Worm (Caenorhabditis elegans) whole organism, late embryonic: ENCODE measurements around the gene egl-5.

ENCODE experiments used
- C38D4.7 ChIP-seq: fragments of 200-800 bp; sonication (Bioruptor generic); optimal IDR thresholded peaks from 2 replicates; lab custom pipeline; 2018; ENCODE audit warnings: mild to moderate bottlenecking, missing genetic modification characterization, moderate library complexity, missing compliant biosample characterization
- K09A11.1 ChIP-seq: sonication (generic microtip); optimal IDR thresholded peaks from 2 replicates; lab custom pipeline; 2017; ENCODE audit warnings: antibody characterized with exemption, mild to moderate bottlenecking, missing genetic modification characterization, missing compliant biosample characterization; ENCODE audit not compliant: insufficient read depth
- T23F11.4 ChIP-seq: fragments of 200-800 bp; sonication (Bioruptor generic); optimal IDR thresholded peaks from 2 replicates; lab custom pipeline; 2018; ENCODE audit warnings: mild to moderate bottlenecking, missing genetic modification characterization, missing compliant biosample characterization
- ceh-14 ChIP-seq: sonication (generic microtip); optimal IDR thresholded peaks from 2 replicates; lab custom pipeline; 2016; ENCODE audit warnings: missing genotype, missing genetic modification characterization, missing compliant biosample characterization
- ceh-19 ChIP-seq: fragments of 200-800 bp; sonication (Bioruptor generic); optimal IDR thresholded peaks from 2 replicates; lab custom pipeline; 2018; ENCODE audit warnings: mild to moderate bottlenecking, missing genetic modification characterization, missing compliant biosample characterization
- ceh-22 ChIP-seq: sonication (generic microtip); optimal IDR thresholded peaks from 2 replicates; lab custom pipeline; 2017; ENCODE audit warnings: missing biosample characterization, missing genetic modification characterization
- ceh-45 ChIP-seq: fragments of 200-800 bp; sonication (Bioruptor generic); IDR thresholded peaks from 2 replicates; pipeline ENCODE4 v1.3.6; 2022; ENCODE audit warnings: missing genetic modification reagents, missing genetic modification characterization, missing compliant biosample characterization
- ceh-6 ChIP-seq: fragments of 200-800 bp; sonication (Bioruptor generic); optimal IDR thresholded peaks from 2 replicates; lab custom pipeline; 2018; ENCODE audit warnings: mild to moderate bottlenecking, missing genetic modification characterization, missing compliant biosample characterization
- ceh-9 ChIP-seq: sonication (generic microtip); optimal IDR thresholded peaks from 2 replicates; lab custom pipeline; 2016; ENCODE audit warnings: mild to moderate bottlenecking, missing genetic modification characterization, inconsistent platforms, missing compliant biosample characterization
- dmd-4 ChIP-seq: sonication (generic microtip); optimal IDR thresholded peaks from 2 replicates; lab custom pipeline; 2016; ENCODE audit warnings: borderline replicate concordance, missing genetic modification characterization, missing compliant biosample characterization
- fax-1 ChIP-seq: sonication (generic microtip); optimal IDR thresholded peaks from 2 replicates; lab custom pipeline; 2016; ENCODE audit warnings: missing genotype, missing genetic modification characterization, missing compliant biosample characterization
- fkh-6 ChIP-seq: sonication (generic microtip); optimal IDR thresholded peaks from 2 replicates; lab custom pipeline; 2016; ENCODE audit warnings: missing genetic modification characterization, missing compliant biosample characterization
- hlh-13 ChIP-seq: fragments of 200-800 bp; sonication (Bioruptor generic); optimal IDR thresholded peaks from 2 replicates; lab custom pipeline; 2018; ENCODE audit warnings: mild to moderate bottlenecking, missing genetic modification characterization, missing compliant biosample characterization
- hlh-6 ChIP-seq: sonication (generic microtip); optimal IDR thresholded peaks from 2 replicates; lab custom pipeline; 2016; ENCODE audit warnings: missing genotype, missing genetic modification characterization, missing compliant biosample characterization
- hlh-8 ChIP-seq: sonication (generic microtip); optimal IDR thresholded peaks from 2 replicates; lab custom pipeline; 2016; ENCODE audit warnings: missing genotype, missing genetic modification characterization, missing compliant biosample characterization
- mec-3 ChIP-seq: sonication (generic microtip); optimal IDR thresholded peaks from 2 replicates; lab custom pipeline; 2016; ENCODE audit warnings: borderline replicate concordance, missing genetic modification characterization, missing compliant biosample characterization
- nfya-1 ChIP-seq: sonication (generic microtip); optimal IDR thresholded peaks from 2 replicates; lab custom pipeline; 2017; ENCODE audit warnings: missing genetic modification characterization, mild to moderate bottlenecking, missing compliant biosample characterization, antibody characterized with exemption, moderate library complexity
- odd-2 ChIP-seq: sonication (generic microtip); optimal IDR thresholded peaks from 2 replicates; lab custom pipeline; 2017; ENCODE audit warnings: antibody characterized with exemption, mild to moderate bottlenecking, missing genetic modification characterization, missing compliant biosample characterization
- pag-3 ChIP-seq: sonication (generic microtip); optimal IDR thresholded peaks from 2 replicates; lab custom pipeline; 2016; ENCODE audit warnings: missing compliant biosample characterization, missing genetic modification characterization, borderline replicate concordance
- pax-1 ChIP-seq: fragments of 150-350 bp; optimal IDR thresholded peaks from 2 replicates; lab custom pipeline; 2014; ENCODE audit warnings: missing biosample characterization, missing genetic modification characterization
- pha-4 ChIP-seq: fragments of 150-350 bp; optimal IDR thresholded peaks from 2 replicates; lab custom pipeline; 2018; ENCODE audit warnings: missing biosample characterization, missing genetic modification reagents, missing genetic modification characterization
- pros-1 ChIP-seq: fragments of 150-350 bp; optimal IDR thresholded peaks from 2 replicates; lab custom pipeline; 2014; ENCODE audit warnings: missing biosample characterization, missing genetic modification reagents, missing genetic modification characterization
- ref-2 ChIP-seq: sonication (generic microtip); optimal IDR thresholded peaks from 2 replicates; lab custom pipeline; 2016; ENCODE audit warnings: missing genetic modification characterization, missing compliant biosample characterization
- sdc-2 ChIP-seq: sonication (generic microtip); optimal IDR thresholded peaks from 2 replicates; lab custom pipeline; 2016; ENCODE audit warnings: missing genotype, missing genetic modification characterization, missing compliant biosample characterization
- tbx-7 ChIP-seq: sonication (generic microtip); optimal IDR thresholded peaks from 2 replicates; lab custom pipeline; 2016; ENCODE audit warnings: missing genotype, missing genetic modification characterization, missing compliant biosample characterization
- unc-86 ChIP-seq: sonication (generic microtip); optimal IDR thresholded peaks from 2 replicates; lab custom pipeline; 2016; ENCODE audit warnings: missing genetic modification characterization, missing compliant biosample characterization
- zip-5 ChIP-seq: sonication (generic microtip); optimal IDR thresholded peaks from 2 replicates; lab custom pipeline; 2016; ENCODE audit warnings: missing genetic modification characterization, missing compliant biosample characterization
- ztf-16 ChIP-seq: sonication (generic microtip); optimal IDR thresholded peaks from 2 replicates; lab custom pipeline; 2017; ENCODE audit warnings: missing genetic modification characterization, missing compliant biosample characterization

egl-5 gene

DNA sequence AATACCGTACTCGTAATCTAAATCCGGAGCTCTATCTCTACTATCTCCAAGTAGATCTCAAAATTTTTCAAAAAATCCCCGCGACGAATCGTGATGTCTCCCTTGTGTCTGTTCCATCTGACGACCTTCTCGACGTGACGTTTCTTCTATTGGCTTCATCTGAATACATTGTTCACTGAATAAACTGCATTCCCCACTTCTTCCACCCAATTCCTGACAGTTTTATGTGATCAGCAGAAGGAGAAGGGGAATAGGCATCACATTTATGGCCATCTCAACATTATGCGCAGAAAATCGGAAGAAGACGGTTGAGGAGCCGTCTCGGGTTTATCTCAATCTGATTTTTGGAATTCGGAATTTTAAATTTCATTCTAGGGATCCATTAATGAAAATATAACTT lies 4.8 kb downstream of the egl-5 start:
- TF ChIP-seq ztf-16 (tag; lab: Kevin White, UChicago), result no peak
- TF ChIP-seq fkh-6, result no peak
- TF ChIP-seq hlh-13 (GFP tag; lab: Kevin White, UChicago), result no peak
- no peak for TF ChIP-seq hlh-8
- TF ChIP-seq fax-1, result no peak
- no peak for TF ChIP-seq ceh-9 (tag; lab: Kevin White, UChicago)
- no peak for TF ChIP-seq sdc-2 (tag; lab: Kevin White, UChicago)
- no peak for TF ChIP-seq C38D4.7 (GFP tag; lab: Kevin White, UChicago)
- TF ChIP-seq hlh-6 (tag; lab: Kevin White, UChicago), result no peak

DNA sequence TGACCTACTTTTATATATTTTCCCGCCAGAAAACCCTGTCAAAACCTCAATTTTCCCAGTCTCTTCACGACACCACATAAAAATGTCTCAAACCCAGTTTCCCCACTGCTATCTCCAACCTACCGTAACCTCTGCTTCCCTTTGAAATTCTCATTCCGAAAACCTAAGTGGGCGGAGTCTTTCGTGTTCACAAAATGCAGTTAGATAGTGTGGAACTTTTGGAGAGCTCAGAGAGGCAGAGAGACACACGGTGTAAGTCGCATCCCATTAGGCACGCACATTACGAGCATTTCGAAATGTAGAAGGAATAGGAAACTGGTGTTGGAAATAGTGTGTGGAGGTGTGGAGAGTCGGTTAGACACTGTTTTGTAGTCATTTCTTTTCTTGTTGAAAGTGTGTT lies 5.7 kb downstream of the egl-5 start:
- TF ChIP-seq pag-3 (tag; lab: Kevin White, UChicago), result no peak

DNA sequence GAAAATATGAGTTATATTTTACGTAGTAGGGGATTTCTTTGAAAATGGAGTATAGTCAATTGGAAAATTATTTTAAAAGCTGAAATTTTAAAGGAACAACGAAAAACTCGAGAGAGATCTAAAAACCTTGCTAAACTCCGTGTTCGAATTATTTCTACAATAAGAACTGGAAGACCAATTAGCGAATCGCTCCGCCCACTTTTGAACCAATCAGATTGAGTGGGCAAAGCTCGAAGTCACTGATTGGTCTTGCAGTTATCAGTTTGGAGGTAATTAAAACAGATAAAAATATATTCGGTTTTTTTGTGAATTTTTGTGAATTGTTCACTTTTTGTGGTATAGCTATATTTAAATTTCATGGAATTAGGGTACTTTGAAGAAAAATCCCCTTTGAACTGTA lies 9.1 kb downstream of the egl-5 start:
- no peak for TF ChIP-seq pax-1 (tag; lab: Kevin White, UChicago)
- no peak for TF ChIP-seq unc-86 (tag; lab: Kevin White, UChicago)
- no peak for TF ChIP-seq hlh-6 (tag; lab: Kevin White, UChicago)
- TF ChIP-seq tbx-7 (tag; lab: Kevin White, UChicago), result no peak
- no peak for TF ChIP-seq ceh-45 (GFP tag; lab: Robert Waterston, UW)
- TF ChIP-seq nfya-1 (tag; lab: Kevin White, UChicago), result peak; percentile 84
- TF ChIP-seq dmd-4 (tag; lab: Kevin White, UChicago), result no peak

DNA sequence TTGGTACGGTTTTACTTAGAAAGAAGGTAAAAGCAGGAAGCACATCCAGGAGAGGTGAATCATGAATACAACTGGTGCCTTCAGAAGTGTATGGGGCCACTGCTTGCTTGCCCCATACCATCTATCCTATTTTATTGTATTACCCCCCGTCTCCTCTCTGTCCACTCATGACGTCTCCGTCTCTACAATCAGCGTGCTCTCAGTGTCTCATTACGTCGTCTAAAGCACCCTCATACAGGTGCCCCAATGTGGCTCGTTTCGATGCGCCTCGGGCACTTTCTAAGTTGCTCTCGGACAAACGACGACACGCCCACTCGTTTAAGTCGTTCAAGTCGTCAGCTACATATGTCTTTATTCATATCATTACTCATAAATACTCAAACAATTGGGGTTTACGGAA lies 9.9 kb downstream of the egl-5 start:
- peak; percentile 16 for TF ChIP-seq ref-2
- no peak for TF ChIP-seq ceh-19 (GFP tag; lab: Kevin White, UChicago)
- no peak for TF ChIP-seq ceh-22 (tag; lab: Kevin White, UChicago)

- TF ChIP-seq pros-1 (tag; lab: Kevin White, UChicago), result no peak
- no peak for TF ChIP-seq dmd-4 (tag; lab: Kevin White, UChicago)
- TF ChIP-seq ceh-14, result no peak
Measured at ce11 chrIII:7828576-7829461, 14.6 kb downstream of the egl-5 start, which contains the start of the genes egl-45 and kcmf-1. Gene egl-45 (minus strand): TSS chrIII:7828626. Gene kcmf-1 (plus strand): TSS chrIII:7829411.

DNA sequence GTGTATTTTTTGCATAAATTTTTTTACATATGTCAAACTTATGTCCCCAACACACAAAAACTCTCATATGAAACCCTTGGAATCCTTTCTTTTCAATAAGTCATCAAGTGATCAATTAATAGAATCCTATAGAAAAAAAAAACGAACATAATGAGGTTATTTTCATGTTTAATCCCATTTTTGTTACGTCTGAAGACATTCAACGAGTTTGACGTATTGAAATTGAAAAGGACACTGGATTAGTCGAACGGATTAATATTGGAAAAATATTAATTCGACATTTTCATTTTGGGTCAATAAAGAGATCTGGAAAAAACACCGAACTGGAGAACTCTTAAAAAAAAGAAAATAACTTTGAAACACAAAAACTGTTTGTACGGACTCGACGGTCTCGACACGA lies 18.3 kb downstream of the egl-5 start:
- no peak for TF ChIP-seq mec-3
- no peak for TF ChIP-seq sdc-2 (tag; lab: Kevin White, UChicago)
- no peak for TF ChIP-seq ceh-45 (GFP tag; lab: Robert Waterston, UW)
- TF ChIP-seq pax-1 (tag; lab: Kevin White, UChicago), result no peak
- no peak for TF ChIP-seq ceh-6 (GFP tag; lab: Kevin White, UChicago)
- no peak for TF ChIP-seq T23F11.4 (GFP tag; lab: Kevin White, UChicago)
- no peak for TF ChIP-seq zip-5 (tag; lab: Kevin White, UChicago)
- TF ChIP-seq pha-4 (tag; lab: Kevin White, UChicago), result no peak
- TF ChIP-seq odd-2 (tag; lab: Kevin White, UChicago), result no peak
- no peak for TF ChIP-seq K09A11.1 (tag; lab: Kevin White, UChicago)
